Worm (Caenorhabditis elegans): ENCODE results near the gene T28F3.11.

ce11 chrIV:17258824-17259223, 32.7 kb downstream of the T28F3.11 start:
- TF ChIP-seq rnt-1 (tag; optimal IDR thresholded peaks at IDR 0.05), result no peak
- no peak for TF ChIP-seq fkh-6 (tag; optimal IDR thresholded peaks at IDR 0.05)
- no peak for TF ChIP-seq ceh-30 (tag; optimal IDR thresholded peaks at IDR 0.05)
- no peak for TF ChIP-seq ref-2 (tag; optimal IDR thresholded peaks at IDR 0.05)
- no peak for TF ChIP-seq pha-4 (tag; optimal IDR thresholded peaks at IDR 0.05)
- TF ChIP-seq ceh-2 (tag; optimal IDR thresholded peaks at IDR 0.05), result no peak
- TF ChIP-seq dve-1 (tag; optimal IDR thresholded peaks at IDR 0.05), result no peak
- TF ChIP-seq ceh-14 (tag; optimal IDR thresholded peaks at IDR 0.05), result no peak
- no peak for TF ChIP-seq K09A11.1 (tag; optimal IDR thresholded peaks at IDR 0.05; ENCODE audit: insufficient read depth)
- TF ChIP-seq elt-2 (tag; optimal IDR thresholded peaks at IDR 0.05), result no peak
- no peak for TF ChIP-seq sox-4 (tag; optimal IDR thresholded peaks at IDR 0.05)
- no peak for TF ChIP-seq pqm-1 (tag; optimal IDR thresholded peaks at IDR 0.05)
